Fruit fly (Drosophila melanogaster) S2 (cell line): ENCODE measurements around the gene Or2a.

ENCODE experiments used
- CG8478 ChIP-seq: fragments of >200 bp; optimal IDR thresholded peaks from 2 replicates; lab custom pipeline; 2018
- CTCF ChIP-seq, 2 experiments: fragments of >200 bp; optimal IDR thresholded peaks; 2 replicates each; lab custom pipeline; 2018

DNA sequence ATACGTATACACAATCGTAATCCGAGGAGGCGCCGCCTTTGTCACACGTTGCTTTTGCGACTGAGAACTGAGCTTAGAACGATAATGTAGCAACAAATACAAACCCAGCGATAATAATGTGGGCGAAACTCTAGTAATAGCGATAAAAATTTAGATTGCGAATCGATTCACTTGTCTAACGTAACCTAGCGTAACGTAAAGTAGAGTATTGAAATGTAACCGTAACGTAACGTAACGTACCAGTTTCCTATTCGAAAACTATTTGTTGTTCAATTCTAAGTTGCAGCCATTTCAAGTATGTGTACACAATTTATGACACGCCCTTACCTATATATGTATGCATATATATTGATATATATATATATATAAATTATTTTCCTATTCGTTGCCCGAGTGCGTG, 1.3 kb upstream of the Or2a start:
- no peak for TF ChIP-seq CG8478
- TF ChIP-seq CTCF (optimal IDR thresholded peaks at IDR 0.05; lab: Kevin White, UChicago): no peak
